Worm (Caenorhabditis elegans) whole organism, young adult: ENCODE measurements around the gene gba-3.

Source experiments
- B0336.3 ChIP-seq: fragments of 200-800 bp; sonication (Bioruptor generic); IDR thresholded peaks from 2 replicates; pipeline ENCODE4 v1.3.6; 2022; ENCODE audit warnings: missing genetic modification characterization, missing compliant biosample characterization
- C06A6.2 ChIP-seq: fragments of 200-800 bp; sonication (Bioruptor generic); conservative IDR thresholded peaks from 2 replicates; pipeline ENCODE4 v1.3.6; 2022; ENCODE audit warnings: missing genetic modification characterization, missing compliant biosample characterization
- D2030.7 ChIP-seq: fragments of 200-800 bp; sonication (Bioruptor generic); IDR thresholded peaks from 2 replicates; pipeline ENCODE4 v1.3.6; 2022; ENCODE audit warnings: missing genetic modification reagents, missing genetic modification characterization, missing compliant biosample characterization
- F57C9.4 ChIP-seq: sonication (generic microtip); optimal IDR thresholded peaks from 2 replicates; lab custom pipeline; 2017; ENCODE audit warnings: mild to moderate bottlenecking, missing genetic modification characterization, missing compliant biosample characterization
- K11D2.4 ChIP-seq: fragments of 200-800 bp; sonication (Bioruptor generic); IDR thresholded peaks from 2 replicates; pipeline ENCODE4 v1.3.6; 2022; ENCODE audit warnings: missing genetic modification reagents, missing genetic modification characterization, missing compliant biosample characterization
- K12H6.12 ChIP-seq: fragments of 200-800 bp; sonication (Bioruptor generic); optimal IDR thresholded peaks from 2 replicates; lab custom pipeline; 2018; ENCODE audit warnings: mild to moderate bottlenecking, missing genetic modification characterization, missing compliant biosample characterization
- Y53F4B.3 ChIP-seq: fragments of 200-800 bp; sonication (Bioruptor generic); IDR thresholded peaks from 2 replicates; pipeline ENCODE4 v1.3.6; 2022; ENCODE audit warnings: missing genetic modification reagents, missing genetic modification characterization, missing compliant biosample characterization
- Y56A3A.18 ChIP-seq: fragments of 200-800 bp; sonication (Bioruptor generic); IDR thresholded peaks from 2 replicates; pipeline ENCODE4 v1.3.6; 2022; ENCODE audit warnings: missing genetic modification reagents, missing genetic modification characterization, missing compliant biosample characterization
- Y67H2A.10 ChIP-seq: fragments of 200-800 bp; sonication (Bioruptor generic); conservative IDR thresholded peaks from 2 replicates; pipeline ENCODE4 v1.3.6; 2022; ENCODE audit warnings: missing genetic modification reagents, missing genetic modification characterization, missing compliant biosample characterization
- aptf-2 ChIP-seq: fragments of 200-800 bp; sonication (Bioruptor generic); conservative IDR thresholded peaks from 2 replicates; pipeline ENCODE4 v1.3.6; 2022; ENCODE audit warnings: missing genetic modification reagents, missing genetic modification characterization, missing compliant biosample characterization
- attf-5 ChIP-seq: fragments of 200-800 bp; sonication (Bioruptor generic); optimal IDR thresholded peaks from 2 replicates; lab custom pipeline; 2018; ENCODE audit warnings: mild to moderate bottlenecking, missing genetic modification characterization, missing compliant biosample characterization
- cebp-2 ChIP-seq: fragments of 200-800 bp; sonication (Bioruptor generic); IDR thresholded peaks from 2 replicates; pipeline ENCODE4 v1.3.6; 2022; ENCODE audit warnings: missing genetic modification characterization, missing compliant biosample characterization
- ceh-91 ChIP-seq: fragments of 200-800 bp; sonication (Bioruptor generic); IDR thresholded peaks from 2 replicates; pipeline ENCODE4 v1.3.6; 2022; ENCODE audit warnings: missing genetic modification reagents, missing genetic modification characterization, missing compliant biosample characterization
- egl-18 ChIP-seq: fragments of 200-800 bp; sonication (Bioruptor generic); IDR thresholded peaks from 2 replicates; pipeline ENCODE4 v1.3.6; 2022; ENCODE audit warnings: missing genetic modification reagents, missing genetic modification characterization, missing compliant biosample characterization
- gei-17 ChIP-seq: fragments of 200-800 bp; sonication (Bioruptor generic); optimal IDR thresholded peaks from 2 replicates; lab custom pipeline; 2018; ENCODE audit warnings: mild to moderate bottlenecking, missing genetic modification characterization, missing compliant biosample characterization
- him-1 ChIP-seq: sonication (generic microtip); optimal IDR thresholded peaks from 2 replicates; lab custom pipeline; 2016; ENCODE audit warnings: missing genotype, missing genetic modification reagents, missing genetic modification characterization, missing compliant biosample characterization
- hmg-1.2 ChIP-seq: fragments of 200-800 bp; sonication (Bioruptor generic); IDR thresholded peaks from 2 replicates; pipeline ENCODE4 v1.3.6; 2022; ENCODE audit warnings: missing genetic modification reagents, missing genetic modification characterization, missing compliant biosample characterization
- hmg-20 ChIP-seq: fragments of 200-800 bp; sonication (Bioruptor generic); IDR thresholded peaks from 2 replicates; pipeline ENCODE4 v1.3.6; 2022; ENCODE audit warnings: missing genetic modification reagents, missing genetic modification characterization, missing compliant biosample characterization
- let-526 ChIP-seq: fragments of 200-800 bp; sonication (Bioruptor generic); IDR thresholded peaks from 2 replicates; pipeline ENCODE4 v1.3.6; 2022; ENCODE audit warnings: missing genetic modification reagents, missing genetic modification characterization, missing compliant biosample characterization
- madf-8 ChIP-seq: fragments of 200-800 bp; sonication (Bioruptor generic); conservative IDR thresholded peaks from 2 replicates; pipeline ENCODE4 v1.3.6; 2022; ENCODE audit warnings: missing genetic modification reagents, missing genetic modification characterization, missing compliant biosample characterization
- mes-4 ChIP-seq: sonication (generic microtip); optimal IDR thresholded peaks from 2 replicates; lab custom pipeline; 2016; ENCODE audit warnings: missing genotype, missing genetic modification characterization, missing compliant biosample characterization
- nfya-1 ChIP-seq: sonication (generic microtip); optimal IDR thresholded peaks from 2 replicates; lab custom pipeline; 2017; ENCODE audit warnings: antibody characterized with exemption, missing compliant biosample characterization, missing genetic modification characterization, borderline replicate concordance; ENCODE audit not compliant: insufficient read depth
- nfyb-1 ChIP-seq: fragments of 200-800 bp; sonication (Bioruptor generic); IDR thresholded peaks from 2 replicates; pipeline ENCODE4 v1.3.6; 2022; ENCODE audit warnings: missing genetic modification reagents, missing genetic modification characterization, missing compliant biosample characterization
- nhr-120 ChIP-seq: fragments of 200-800 bp; sonication (Bioruptor generic); IDR thresholded peaks from 2 replicates; pipeline ENCODE4 v1.3.6; 2022; ENCODE audit warnings: missing genetic modification characterization, missing compliant biosample characterization
- pbrm-1 ChIP-seq: fragments of 200-800 bp; sonication (Bioruptor generic); IDR thresholded peaks from 2 replicates; pipeline ENCODE4 v1.3.6; 2022; ENCODE audit warnings: missing genetic modification reagents, missing genetic modification characterization, missing compliant biosample characterization
- snpc-1.1 ChIP-seq: sonication (generic microtip); optimal IDR thresholded peaks from 2 replicates; lab custom pipeline; 2017; ENCODE audit warnings: missing genetic modification characterization, mild to moderate bottlenecking, missing compliant biosample characterization, antibody characterized with exemption, moderate library complexity, missing genotype, missing genetic modification reagents; ENCODE audit not compliant: insufficient read depth
- snpc-1.3 ChIP-seq: sonication (generic microtip); optimal IDR thresholded peaks from 2 replicates; lab custom pipeline; 2017; ENCODE audit warnings: missing genetic modification characterization, mild to moderate bottlenecking, missing compliant biosample characterization, antibody characterized with exemption, moderate library complexity, missing genotype, missing genetic modification reagents; ENCODE audit not compliant: insufficient read depth
- sptf-2 ChIP-seq: fragments of 200-800 bp; sonication (Bioruptor generic); optimal IDR thresholded peaks from 2 replicates; lab custom pipeline; 2018; ENCODE audit warnings: mild to moderate bottlenecking, missing genetic modification characterization, missing compliant biosample characterization
- unc-62 ChIP-seq: fragments of 150-350 bp; optimal IDR thresholded peaks from 2 replicates; lab custom pipeline; 2014; ENCODE audit warnings: missing biosample characterization, missing genetic modification reagents, missing genetic modification characterization
- ztf-18 ChIP-seq: sonication (generic microtip); optimal IDR thresholded peaks from 2 replicates; lab custom pipeline; 2016; ENCODE audit warnings: missing genotype, mild to moderate bottlenecking, missing genetic modification characterization, missing compliant biosample characterization
- ztf-22 ChIP-seq: fragments of 200-800 bp; sonication (Bioruptor generic); optimal IDR thresholded peaks from 2 replicates; lab custom pipeline; 2018; ENCODE audit warnings: mild to moderate bottlenecking, missing genetic modification characterization, moderate library complexity, missing compliant biosample characterization
- ztf-25 ChIP-seq: fragments of 200-800 bp; sonication (Bioruptor generic); IDR thresholded peaks from 2 replicates; pipeline ENCODE4 v1.3.6; 2022; ENCODE audit warnings: missing genetic modification reagents, missing genetic modification characterization, missing compliant biosample characterization
- ztf-3 ChIP-seq: fragments of 200-800 bp; sonication (Bioruptor generic); optimal IDR thresholded peaks from 2 replicates; lab custom pipeline; 2018; ENCODE audit warnings: mild to moderate bottlenecking, missing genetic modification characterization, missing compliant biosample characterization

gba-3 gene

ce11 chrIV:17475242-17475641 lies 2.1 kb downstream of the gba-3 start, which contains the start of gene F11E6.9:
TSS of gene F11E6.9 (minus strand) at chrIV:17475342.
- TF ChIP-seq D2030.7 (GFP tag; lab: Robert Waterston, UW), result no peak
- TF ChIP-seq unc-62 (GFP tag; lab: Kevin White, UChicago), result no peak
- TF ChIP-seq hmg-20 (GFP tag; lab: Robert Waterston, UW), result no peak
- no peak for TF ChIP-seq nfya-1 (tag; lab: Kevin White, UChicago)
- no peak for TF ChIP-seq egl-18
- TF ChIP-seq hmg-1.2 (GFP tag; lab: Robert Waterston, UW), result no peak
- no peak for TF ChIP-seq snpc-1.3 (tag; lab: Kevin White, UChicago)
- TF ChIP-seq K11D2.4 (GFP tag; lab: Robert Waterston, UW), result no peak
- TF ChIP-seq gei-17, result no peak
- no peak for TF ChIP-seq let-526 (GFP tag; lab: Robert Waterston, UW)
- TF ChIP-seq cebp-2 (GFP tag; lab: Robert Waterston, UW), result no peak
- no peak for TF ChIP-seq Y53F4B.3
- no peak for TF ChIP-seq him-1 (tag; lab: Kevin White, UChicago)
- no peak for TF ChIP-seq sptf-2 (GFP tag; lab: Kevin White, UChicago)
- TF ChIP-seq snpc-1.1, result no peak
- TF ChIP-seq nhr-120 (GFP tag; lab: Robert Waterston, UW), result no peak
- no peak for TF ChIP-seq Y67H2A.10
- no peak for TF ChIP-seq ztf-22
- TF ChIP-seq F57C9.4 (tag; lab: Kevin White, UChicago), result no peak
- no peak for TF ChIP-seq ztf-3
- TF ChIP-seq, all 124 proteins: peak for 0

- TF ChIP-seq sptf-2 (GFP tag; lab: Kevin White, UChicago), result no peak
Measured at ce11 chrIV:17475743-17476142, 2.6 kb downstream of the gba-3 start, which contains the start of gene grl-24. TSS of gene grl-24 (minus strand) at chrIV:17475843.

ce11 chrIV:17483230-17483629 lies 10.1 kb downstream of the gba-3 start, which contains the start of gene rabr-2:
TSS of gene rabr-2 (minus strand) at chrIV:17483330.
- no peak for TF ChIP-seq nfyb-1 (GFP tag; lab: Robert Waterston, UW)
- no peak for TF ChIP-seq ceh-91 (GFP tag; lab: Robert Waterston, UW)
- TF ChIP-seq ztf-18 (tag; lab: Kevin White, UChicago), result no peak
- no peak for TF ChIP-seq madf-8 (GFP tag; lab: Robert Waterston, UW)
- TF ChIP-seq snpc-1.1, result no peak

- TF ChIP-seq B0336.3 (GFP tag; lab: Robert Waterston, UW) (no peak), egl-18 (no peak), Y67H2A.10 (no peak), snpc-1.1 (no peak), attf-5 (GFP tag; lab: Kevin White, UChicago) (no peak), pbrm-1 (GFP tag; lab: Robert Waterston, UW) (no peak), mes-4 (no peak), ceh-91 (GFP tag; lab: Robert Waterston, UW) (no peak), ztf-25 (GFP tag; lab: Robert Waterston, UW) (no peak), nfyb-1 (GFP tag; lab: Robert Waterston, UW) (no peak), C06A6.2 (no peak), K12H6.12 (tag; lab: Kevin White, UChicago) (no peak), Y56A3A.18 (GFP tag; lab: Robert Waterston, UW) (no peak), aptf-2 (GFP tag; lab: Robert Waterston, UW) (no peak)
Measured at ce11 chrIV:17490679-17491078, 17.5 kb downstream of the gba-3 start, which contains the start of gene nas-6. TSS of gene nas-6 (minus strand) at chrIV:17490779.
